Fruit fly (Drosophila melanogaster) whole organism, embryonic: Measurements from ENCODE around the gene mio.

Experiments
- Aef1 ChIP-seq: fragments of 200-800 bp; sonication (Bioruptor generic); IDR thresholded peaks from 3 replicates; pipeline ENCODE4 v1.3.6; 2022; ENCODE audit warnings: missing biosample characterization, missing genetic modification characterization
- CG16779 ChIP-seq: fragments of 200-800 bp; sonication (Bioruptor generic); IDR thresholded peaks from 2 replicates; pipeline ENCODE4 v1.3.6; 2022; ENCODE audit warnings: missing biosample characterization, missing genetic modification characterization
- CG3726 ChIP-seq: fragments of 200-800 bp; sonication (Bioruptor generic); IDR thresholded peaks from 3 replicates; pipeline ENCODE4, ENCODE4 v1.3.6; 2022; ENCODE audit warnings: missing biosample characterization, missing genetic modification characterization
- dmrt99B ChIP-seq: fragments of 200-800 bp; sonication (Bioruptor generic); optimal IDR thresholded peaks from 2 replicates; lab custom pipeline; 2018; ENCODE audit warnings: missing biosample characterization, mild to moderate bottlenecking, missing genetic modification characterization, moderate library complexity
- dysf ChIP-seq: fragments of 200-800 bp; sonication (Bioruptor generic); IDR thresholded peaks from 3 replicates; pipeline ENCODE4 v1.3.6; 2022; ENCODE audit warnings: missing biosample characterization, missing genetic modification characterization
- ftz-f1 ChIP-seq: fragments of 200-800 bp; sonication (Bioruptor generic); optimal IDR thresholded peaks from 2 replicates; lab custom pipeline; 2016; ENCODE audit warnings: missing biosample characterization, missing genetic modification characterization

DNA sequence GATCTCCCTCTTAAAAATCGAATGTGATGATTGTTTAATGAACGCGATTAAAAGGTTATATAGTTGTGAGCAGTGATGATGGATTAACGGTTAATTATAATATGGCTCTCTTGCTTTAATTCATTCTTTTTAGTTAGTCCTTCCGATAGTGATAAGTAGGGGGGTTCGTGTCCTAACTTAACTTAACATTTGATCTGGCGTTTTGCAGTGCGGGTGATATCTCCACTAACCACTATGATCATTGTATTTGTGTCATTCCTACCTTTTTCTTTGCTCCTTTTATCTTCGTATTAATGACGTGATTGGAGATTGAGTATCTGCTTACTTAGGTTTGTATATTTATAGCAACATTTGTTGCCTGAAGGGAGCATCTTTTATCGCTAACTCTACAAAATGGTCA is 21.8 kb upstream of the mio start:
- TF ChIP-seq CG16779 (GFP tag; lab: Robert Waterston, UW), result no peak
- TF ChIP-seq CG3726 (GFP tag; lab: Robert Waterston, UW), result no peak
- no peak for TF ChIP-seq dmrt99B
- TF ChIP-seq Aef1, result no peak
- no peak for TF ChIP-seq dysf (GFP tag; lab: Robert Waterston, UW)
- no peak for TF ChIP-seq ftz-f1 (GFP tag; lab: Kevin White, UChicago)
